Fruit fly (Drosophila melanogaster) whole organism, prepupa: ENCODE measurements around the gene eIF4EHP.

Source experiments
- CG10631 ChIP-seq: fragments of 200-800 bp; sonication (Bioruptor generic); optimal IDR thresholded peaks from 2 replicates; lab custom pipeline; 2016; ENCODE audit warnings: missing biosample characterization, missing genetic modification characterization
- CG10669 ChIP-seq: fragments of 200-800 bp; sonication (Bioruptor generic); optimal IDR thresholded peaks from 3 replicates; lab custom pipeline; 2018; ENCODE audit warnings: missing biosample characterization, mild to moderate bottlenecking, missing genetic modification characterization, moderate library complexity
- CG11294 ChIP-seq: fragments of 200-800 bp; sonication (Bioruptor generic); IDR thresholded peaks from 2 replicates; pipeline ENCODE4 v1.3.6; 2022; ENCODE audit warnings: missing biosample characterization, missing genetic modification characterization
- CG11902 ChIP-seq: fragments of 200-800 bp; sonication (Bioruptor generic); optimal IDR thresholded peaks from 3 replicates; lab custom pipeline; 2016; ENCODE audit warnings: missing biosample characterization, missing genetic modification characterization
- CG15336 ChIP-seq: fragments of 200-800 bp; sonication (Bioruptor generic); IDR thresholded peaks from 2 replicates; pipeline ENCODE4 v1.3.6; 2022; ENCODE audit warnings: missing biosample characterization, missing genetic modification characterization
- CG1621 ChIP-seq: fragments of 200-800 bp; sonication (Bioruptor generic); optimal IDR thresholded peaks from 3 replicates; lab custom pipeline; 2018; ENCODE audit warnings: missing biosample characterization, mild to moderate bottlenecking, missing genetic modification characterization
- CG3032 ChIP-seq: fragments of 200-800 bp; optimal IDR thresholded peaks from 2 replicates; lab custom pipeline; 2019; ENCODE audit warnings: missing biosample characterization, mild to moderate bottlenecking, missing genetic modification characterization, moderate library complexity
- CG3919 ChIP-seq: fragments of 200-800 bp; sonication (Bioruptor generic); optimal IDR thresholded peaks from 3 replicates; lab custom pipeline; 2016; ENCODE audit warnings: missing biosample characterization, missing genetic modification characterization
- CG6276 ChIP-seq: fragments of 200-800 bp; sonication (Bioruptor generic); optimal IDR thresholded peaks from 2 replicates; lab custom pipeline; 2017; ENCODE audit warnings: missing biosample characterization, mild to moderate bottlenecking, missing genetic modification characterization
- CG6792 ChIP-seq: fragments of 200-800 bp; sonication (Bioruptor generic); optimal IDR thresholded peaks from 3 replicates; lab custom pipeline; 2016; ENCODE audit warnings: missing biosample characterization, missing genetic modification characterization
- CG6808 ChIP-seq: fragments of 200-800 bp; sonication (Bioruptor generic); optimal IDR thresholded peaks from 3 replicates; lab custom pipeline; 2017; ENCODE audit warnings: missing biosample characterization, missing genetic modification characterization, mild to moderate bottlenecking, moderate library complexity, missing genetic modification reagents
- CG6854 ChIP-seq: fragments of 200-800 bp; sonication (Bioruptor generic); optimal IDR thresholded peaks from 2 replicates; lab custom pipeline; 2017; ENCODE audit warnings: missing biosample characterization, mild to moderate bottlenecking, missing genetic modification characterization
- CG7368 ChIP-seq: fragments of 200-800 bp; sonication (Bioruptor generic); optimal IDR thresholded peaks from 3 replicates; lab custom pipeline; 2016; ENCODE audit warnings: missing biosample characterization, missing genetic modification characterization
- CG8319 ChIP-seq: fragments of 200-800 bp; sonication (Bioruptor generic); optimal IDR thresholded peaks from 3 replicates; lab custom pipeline; 2016; ENCODE audit warnings: missing biosample characterization, missing genetic modification characterization
- CG8632 ChIP-seq: fragments of 200-800 bp; sonication (Bioruptor generic); optimal IDR thresholded peaks from 3 replicates; lab custom pipeline; 2016; ENCODE audit warnings: missing biosample characterization, missing genetic modification characterization
- CG9139 ChIP-seq: fragments of 200-800 bp; sonication (Bioruptor generic); optimal IDR thresholded peaks from 3 replicates; lab custom pipeline; 2017; ENCODE audit warnings: missing biosample characterization, mild to moderate bottlenecking, missing genetic modification characterization
- Eip78C ChIP-seq: fragments of 200-800 bp; sonication (Bioruptor generic); peaks from one replicate; lab custom pipeline; 2016; ENCODE audit warnings: missing biosample characterization, missing genetic modification characterization
- Eip93F ChIP-seq: fragments of 200-800 bp; sonication (Bioruptor generic); optimal IDR thresholded peaks from 2 replicates; lab custom pipeline; 2016; ENCODE audit warnings: missing biosample characterization, mild to moderate bottlenecking, missing genetic modification characterization
- Ets21C ChIP-seq: fragments of 200-800 bp; sonication (Bioruptor generic); optimal IDR thresholded peaks from 3 replicates; lab custom pipeline; 2016; ENCODE audit warnings: missing biosample characterization, missing genetic modification characterization
- Ets96B ChIP-seq: fragments of 200-800 bp; optimal IDR thresholded peaks from 2 replicates; lab custom pipeline; 2019; ENCODE audit warnings: missing biosample characterization, mild to moderate bottlenecking, missing genetic modification characterization, moderate library complexity
- Gug ChIP-seq: fragments of 200-800 bp; sonication (Bioruptor generic); IDR thresholded peaks from 2 replicates; pipeline ENCODE4 v1.3.6; 2022; ENCODE audit warnings: missing biosample characterization, missing genetic modification characterization
- Hr39 ChIP-seq: fragments of 200-800 bp; sonication (Bioruptor generic); optimal IDR thresholded peaks from 2 replicates; lab custom pipeline; 2016; ENCODE audit warnings: missing biosample characterization, missing genetic modification characterization
- Hr4 ChIP-seq: fragments of 200-800 bp; sonication (Bioruptor generic); optimal IDR thresholded peaks from 3 replicates; lab custom pipeline; 2016; ENCODE audit warnings: missing biosample characterization, missing genetic modification characterization
- Lpt ChIP-seq: fragments of 200-800 bp; sonication (Bioruptor generic); optimal IDR thresholded peaks from 3 replicates; lab custom pipeline; 2016; ENCODE audit warnings: missing biosample characterization, missing genetic modification characterization
- Met ChIP-seq: fragments of 200-800 bp; sonication (Bioruptor generic); optimal IDR thresholded peaks from 3 replicates; lab custom pipeline; 2016; ENCODE audit warnings: missing biosample characterization, missing genetic modification characterization
- OdsH ChIP-seq: fragments of 200-800 bp; sonication (Bioruptor generic); optimal IDR thresholded peaks from 3 replicates; lab custom pipeline; 2016; ENCODE audit warnings: missing biosample characterization, missing genetic modification characterization
- Sox102F ChIP-seq: fragments of 200-800 bp; sonication (Bioruptor generic); optimal IDR thresholded peaks from 2 replicates; lab custom pipeline; 2016; ENCODE audit warnings: missing biosample characterization, mild to moderate bottlenecking, missing genetic modification characterization
- Sox14 ChIP-seq: fragments of 200-800 bp; sonication (Bioruptor generic); optimal IDR thresholded peaks from 3 replicates; lab custom pipeline; 2016; ENCODE audit warnings: missing biosample characterization, missing genetic modification characterization
- achi ChIP-seq: fragments of 200-800 bp; sonication (Bioruptor generic); optimal IDR thresholded peaks from 3 replicates; lab custom pipeline; 2016; ENCODE audit warnings: missing biosample characterization, missing genetic modification characterization
- cyc ChIP-seq: fragments of 200-800 bp; sonication (Bioruptor generic); optimal IDR thresholded peaks from 3 replicates; lab custom pipeline; 2016; ENCODE audit warnings: missing biosample characterization, missing genetic modification characterization
- dac ChIP-seq: fragments of 200-800 bp; sonication (Bioruptor generic); optimal IDR thresholded peaks from 2 replicates; lab custom pipeline; 2017; ENCODE audit warnings: missing biosample characterization, mild to moderate bottlenecking, missing genetic modification characterization
- esn ChIP-seq: fragments of 200-800 bp; sonication (Bioruptor generic); optimal IDR thresholded peaks from 2 replicates; lab custom pipeline; 2016; ENCODE audit warnings: missing biosample characterization, mild to moderate bottlenecking, missing genetic modification characterization, moderate library complexity
- fd85E ChIP-seq: fragments of 200-800 bp; sonication (Bioruptor generic); optimal IDR thresholded peaks from 3 replicates; lab custom pipeline; 2016; ENCODE audit warnings: missing biosample characterization, missing genetic modification characterization
- fkh ChIP-seq: fragments of 200-800 bp; sonication (Bioruptor generic); optimal IDR thresholded peaks from 3 replicates; lab custom pipeline; 2017; ENCODE audit warnings: missing biosample characterization, mild to moderate bottlenecking, missing genetic modification characterization, moderate library complexity
- net ChIP-seq: fragments of 200-800 bp; sonication (Bioruptor generic); optimal IDR thresholded peaks from 3 replicates; lab custom pipeline; 2016; ENCODE audit warnings: missing biosample characterization, missing genetic modification characterization
- pdm3 ChIP-seq: fragments of 200-800 bp; sonication (Bioruptor generic); optimal IDR thresholded peaks from 3 replicates; lab custom pipeline; 2016; ENCODE audit warnings: missing biosample characterization, missing genetic modification characterization
- ss ChIP-seq, 2 experiments: fragments of 200-800 bp; sonication (Bioruptor generic); optimal IDR thresholded peaks; 2 replicates in 1 of 2; 3 replicates in 1 of 2; lab custom pipeline; 2017 to 2018; ENCODE audit warnings: mild to moderate bottlenecking in 2 of 2, missing biosample characterization in 2 of 2, missing genetic modification characterization in 2 of 2, moderate library complexity in 1 of 2
- svp ChIP-seq: fragments of 200-800 bp; sonication (Bioruptor generic); peaks from one replicate; lab custom pipeline; 2016; ENCODE audit warnings: missing biosample characterization, missing genetic modification characterization
- topi ChIP-seq: fragments of 200-800 bp; sonication (Bioruptor generic); optimal IDR thresholded peaks from 3 replicates; lab custom pipeline; 2016; ENCODE audit warnings: missing biosample characterization, missing genetic modification characterization
- vri ChIP-seq: fragments of 200-800 bp; sonication (Bioruptor generic); optimal IDR thresholded peaks from 3 replicates; lab custom pipeline; 2016; ENCODE audit warnings: missing biosample characterization, mild to moderate bottlenecking, missing genetic modification characterization

The eIF4EHP gene

DNA sequence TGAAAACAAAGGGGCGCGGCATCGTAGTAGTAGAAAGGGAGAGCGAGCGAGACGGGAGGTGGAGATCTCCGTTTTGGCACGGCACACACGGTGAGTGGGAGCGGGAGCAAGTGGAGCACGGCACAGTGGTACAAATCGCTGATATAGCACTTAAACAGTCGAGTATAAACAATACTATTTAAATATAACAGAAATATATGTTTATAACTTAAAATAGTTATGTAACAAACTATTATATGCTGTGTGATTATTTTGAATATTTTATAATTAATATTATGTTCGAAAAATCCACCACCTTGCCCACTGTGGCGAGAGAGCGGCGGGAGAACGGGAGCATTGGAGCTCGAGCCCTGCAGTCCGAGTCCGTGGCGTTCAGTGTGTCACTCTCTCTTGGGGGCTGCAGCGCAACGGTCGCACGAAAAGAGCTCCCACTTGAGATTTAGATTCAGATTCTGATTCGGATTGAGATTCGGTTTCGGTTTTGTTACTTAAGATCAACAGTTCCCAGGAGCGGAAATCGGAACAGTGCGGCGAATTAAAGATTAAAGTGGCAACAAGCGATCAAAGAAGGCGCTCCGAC lies 32.3 kb upstream of the eIF4EHP start, which contains the start of gene Kal1 (continued):
- TF ChIP-seq Lpt (peak; percentile 93), pdm3 (GFP tag; lab: Kevin White, UChicago) (peak; percentile 91), esn (peak; percentile 98), CG11294 (GFP tag; lab: Robert Waterston, UW) (peak; percentile 94), Eip78C (GFP tag; lab: Kevin White, UChicago) (peak; percentile 99), fd85E (peak; percentile 92), Met (peak; percentile 92), CG6276 (GFP tag; lab: Kevin White, UChicago) (peak; percentile 96), OdsH (peak; percentile 97), Hr39 (GFP tag; lab: Kevin White, UChicago) (peak; percentile 81), Hr4 (GFP tag; lab: Kevin White, UChicago) (peak; percentile 92), ss (GFP tag; optimal IDR thresholded peaks at IDR 0.05; lab: Kevin White, UChicago) (peak; percentile 99), CG3919 (peak; percentile 98), Ets21C (GFP tag; lab: Kevin White, UChicago) (peak; percentile 76), dac (GFP tag; lab: Kevin White, UChicago) (peak; percentile 92), svp (peak; percentile 98), achi (GFP tag; lab: Kevin White, UChicago) (peak; percentile 98), CG8319 (peak; percentile 94), CG9139 (GFP tag; lab: Kevin White, UChicago) (peak; percentile 98), Sox102F (peak; percentile 96), CG10669 (GFP tag; lab: Kevin White, UChicago) (peak; percentile 97), Sox14 (peak; percentile 93), CG6792 (GFP tag; lab: Kevin White, UChicago) (peak; percentile 99), net (GFP tag; lab: Kevin White, UChicago) (peak; percentile 97), Eip93F (GFP tag; lab: Kevin White, UChicago) (peak; percentile 97), CG11902 (GFP tag; lab: Kevin White, UChicago) (peak; percentile 92), cyc (GFP tag; lab: Kevin White, UChicago) (peak; percentile 91)

- TF ChIP-seq CG7368 (GFP tag; lab: Kevin White, UChicago) (no peak), svp (peak; percentile 98), CG10631 (GFP tag; lab: Kevin White, UChicago) (no peak)
These were observed 30.9 kb upstream of the eIF4EHP start for dm6 chr3R:24139646-24140130.

DNA sequence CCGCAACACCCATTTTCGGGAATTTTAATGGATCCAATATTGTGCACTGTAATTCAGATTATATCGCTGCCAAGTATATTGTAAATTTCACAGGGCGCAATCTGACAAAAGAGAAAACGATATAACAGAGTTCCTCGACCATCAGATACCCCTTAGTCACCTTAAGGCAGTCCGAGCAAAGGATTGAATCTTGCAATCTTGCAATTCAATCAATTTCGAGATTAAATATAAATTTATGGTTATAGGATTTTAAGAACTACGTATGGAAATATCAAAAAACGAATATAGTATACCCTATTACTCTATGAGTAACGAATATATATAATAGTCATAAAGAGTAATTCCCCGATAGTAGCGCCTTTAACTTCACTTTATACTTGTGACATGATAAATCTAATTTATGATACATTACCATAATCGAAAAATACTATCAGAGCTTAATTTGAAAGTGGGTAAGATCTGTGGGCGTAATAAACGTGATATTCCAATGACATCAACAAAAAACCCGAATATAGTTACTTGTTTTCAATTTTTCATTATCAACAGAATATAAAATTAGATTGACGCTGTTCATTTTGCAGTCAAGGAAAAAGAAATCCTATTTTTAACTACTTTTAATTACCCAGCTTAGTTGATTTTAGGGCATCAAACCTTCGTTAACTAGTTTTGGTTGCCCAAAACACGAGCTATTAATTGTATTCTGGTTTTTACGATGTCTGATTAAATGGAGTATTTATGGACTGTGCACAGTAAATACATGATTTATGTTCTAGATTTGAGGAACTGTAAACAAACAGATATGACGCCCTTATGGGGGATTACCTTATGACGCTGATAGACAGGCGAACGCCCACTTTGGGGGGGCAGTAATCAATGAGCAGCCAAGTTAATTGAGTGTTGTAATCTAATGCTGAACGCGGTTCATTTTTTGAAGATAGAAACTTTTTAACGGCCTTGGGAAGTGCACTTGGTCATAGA lies 30.0 kb upstream of the eIF4EHP start:
- TF ChIP-seq fkh (GFP tag; lab: Kevin White, UChicago) (peak; percentile 55), vri (GFP tag; lab: Kevin White, UChicago) (peak; percentile 28), OdsH (no peak), CG15336 (GFP tag; lab: Robert Waterston, UW) (no peak), esn (no peak), CG8632 (GFP tag; lab: Kevin White, UChicago) (no peak), CG6854 (GFP tag; lab: Kevin White, UChicago) (no peak), CG10669 (GFP tag; lab: Kevin White, UChicago) (no peak), Gug (no peak), CG3032 (tag; lab: Kevin White, UChicago) (no peak), CG1621 (tag; lab: Kevin White, UChicago) (no peak), CG6276 (GFP tag; lab: Kevin White, UChicago) (no peak), Met (no peak), Ets96B (no peak), achi (GFP tag; lab: Kevin White, UChicago) (no peak), svp (peak; percentile 63), Sox14 (no peak), CG6808 (GFP tag; lab: Kevin White, UChicago) (no peak), Hr39 (GFP tag; lab: Kevin White, UChicago) (no peak), topi (GFP tag; lab: Kevin White, UChicago) (no peak), net (GFP tag; lab: Kevin White, UChicago) (no peak)
